Worm (Caenorhabditis elegans): ENCODE data around the gene R13D7.2.

R13D7.2 gene

DNA sequence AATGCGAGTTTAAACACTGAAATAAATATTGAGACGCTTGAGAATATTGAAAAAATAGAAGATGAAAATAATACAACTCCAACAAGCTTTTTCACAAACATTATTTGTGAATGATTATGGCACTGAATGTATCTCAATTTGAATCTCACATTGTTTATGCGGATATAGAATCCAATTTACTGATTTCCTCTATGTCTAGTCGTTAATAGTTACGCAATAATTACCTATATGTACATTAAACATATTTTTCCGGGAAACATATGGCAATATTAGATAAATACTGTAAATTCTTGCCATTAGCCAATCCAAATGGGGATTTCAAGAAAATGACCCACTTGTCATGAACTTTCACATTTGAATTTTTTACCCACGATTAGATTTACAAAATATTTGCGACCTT lies 14.3 kb upstream of the R13D7.2 start, which contains the start of gene srx-9:
srx-9 (minus strand) TSS at position 101 of the 400 bp plus-strand sequence.
- no peak for TF ChIP-seq ceh-27 (GFP tag; optimal IDR thresholded peaks at IDR 0.05)
- no peak for TF ChIP-seq nhr-120 (GFP tag; IDR thresholded peaks at IDR 0.05)
- TF ChIP-seq mel-28 (tag; optimal IDR thresholded peaks at IDR 0.05; ENCODE audit: borderline replicate concordance): no peak
- no peak for TF ChIP-seq Y67H2A.10 (GFP tag; conservative IDR thresholded peaks at IDR 0.05)
- TF ChIP-seq chd-7 (tag; optimal IDR thresholded peaks at IDR 0.05): no peak
- TF ChIP-seq dpl-1 (GFP tag; optimal IDR thresholded peaks at IDR 0.05): no peak
- TF ChIP-seq ztf-22 (GFP tag; optimal IDR thresholded peaks at IDR 0.05): no peak
- TF ChIP-seq zfh-2 (GFP tag; conservative IDR thresholded peaks at IDR 0.05): no peak
- TF ChIP-seq xnd-1 (tag; optimal IDR thresholded peaks at IDR 0.05): no peak
- no peak for TF ChIP-seq ztf-28 (GFP tag; IDR thresholded peaks at IDR 0.05)
- no peak for TF ChIP-seq sdz-38 (tag; optimal IDR thresholded peaks at IDR 0.05)
- no peak for TF ChIP-seq ama-1 (optimal IDR thresholded peaks at IDR 0.05)
- no peak for TF ChIP-seq ama-1 (GFP tag; optimal IDR thresholded peaks at IDR 0.05)
- TF ChIP-seq ztf-6 (GFP tag; IDR thresholded peaks at IDR 0.05): no peak
- TF ChIP-seq tbp1 (GFP tag; optimal IDR thresholded peaks at IDR 0.05): no peak
- no peak for TF ChIP-seq bed-1 (GFP tag; IDR thresholded peaks at IDR 0.05)
- TF ChIP-seq ceh-91 (GFP tag; IDR thresholded peaks at IDR 0.05): no peak
- no peak for TF ChIP-seq madf-8 (GFP tag; conservative IDR thresholded peaks at IDR 0.05)
- TF ChIP-seq mxl-1 (tag; optimal IDR thresholded peaks at IDR 0.05): no peak
- no peak for TF ChIP-seq sptf-2 (GFP tag; optimal IDR thresholded peaks at IDR 0.05)
- no peak for TF ChIP-seq B0019.2 (GFP tag; conservative IDR thresholded peaks at IDR 0.05)

DNA sequence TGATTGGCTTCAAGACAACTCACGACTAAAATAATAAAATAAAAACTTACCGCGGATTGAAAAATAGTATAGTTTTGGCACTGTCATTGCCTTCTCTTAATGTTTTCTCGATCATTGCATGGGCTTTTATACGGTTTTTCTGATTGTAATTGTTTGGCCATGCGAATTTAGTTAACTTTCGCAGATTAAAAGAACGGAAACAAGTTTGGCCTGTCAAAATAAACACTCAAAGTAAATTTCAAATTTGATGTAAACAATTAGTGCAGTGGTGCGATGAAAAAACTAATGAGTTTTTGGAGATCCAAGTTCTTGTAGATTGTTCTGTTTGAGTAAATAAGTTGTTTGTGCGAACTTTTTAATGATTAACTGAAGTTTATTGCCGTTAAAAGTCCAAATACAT lies 10.5 kb upstream of the R13D7.2 start, which contains the start of gene gst-41:
gst-41 (minus strand) TSS at position 101 of the 400 bp plus-strand sequence.
- no peak for TF ChIP-seq F52B5.7 (tag; optimal IDR thresholded peaks at IDR 0.05)
- TF ChIP-seq nhr-90 (tag; optimal IDR thresholded peaks at IDR 0.05): no peak
- no peak for TF ChIP-seq tlf-1 (GFP tag; optimal IDR thresholded peaks at IDR 0.05)
- no peak for TF ChIP-seq rec-8 (tag; optimal IDR thresholded peaks at IDR 0.05)
- TF ChIP-seq B0336.3 (GFP tag; IDR thresholded peaks at IDR 0.05): no peak
- no peak for TF ChIP-seq pbrm-1 (GFP tag; IDR thresholded peaks at IDR 0.05)
- no peak for TF ChIP-seq madf-3 (GFP tag; IDR thresholded peaks at IDR 0.05)
- TF ChIP-seq tbp1 (GFP tag; optimal IDR thresholded peaks at IDR 0.05): no peak
- no peak for TF ChIP-seq lir-1 (GFP tag; conservative IDR thresholded peaks at IDR 0.05)
- TF ChIP-seq tbx-9 (tag; optimal IDR thresholded peaks at IDR 0.05; ENCODE audit: borderline replicate concordance): no peak
- TF ChIP-seq ZK185.1 (tag; optimal IDR thresholded peaks at IDR 0.05; ENCODE audit: poor library complexity, severe bottlenecking): no peak
- TF ChIP-seq B0035.1 (tag; optimal IDR thresholded peaks at IDR 0.05): no peak
- no peak for TF ChIP-seq attf-3 (GFP tag; conservative IDR thresholded peaks at IDR 0.05)
- TF ChIP-seq madf-8 (GFP tag; conservative IDR thresholded peaks at IDR 0.05): no peak
- no peak for TF ChIP-seq nhr-27 (tag; optimal IDR thresholded peaks at IDR 0.05)
- no peak for TF ChIP-seq egl-44 (GFP tag; IDR thresholded peaks at IDR 0.05)
- TF ChIP-seq snpc-3.4 (tag; optimal IDR thresholded peaks at IDR 0.05): no peak
- TF ChIP-seq nfya-2 (GFP tag; IDR thresholded peaks at IDR 0.05): no peak

- no peak for TF ChIP-seq F55B11.4 (tag; optimal IDR thresholded peaks at IDR 0.05; ENCODE audit: borderline replicate concordance, insufficient read depth)
- TF ChIP-seq snpc-1.1 (tag; optimal IDR thresholded peaks at IDR 0.05; ENCODE audit: insufficient read depth): no peak
- TF ChIP-seq sdz-38 (tag; optimal IDR thresholded peaks at IDR 0.05): no peak
- no peak for TF ChIP-seq F49E8.2 (tag; optimal IDR thresholded peaks at IDR 0.05; ENCODE audit: insufficient read depth)
- no peak for TF ChIP-seq F57A8.1 (GFP tag; optimal IDR thresholded peaks at IDR 0.05)
- TF ChIP-seq fkh-3 (tag; optimal IDR thresholded peaks at IDR 0.05): no peak
- no peak for TF ChIP-seq hmg-20 (GFP tag; IDR thresholded peaks at IDR 0.05)
- TF ChIP-seq F22D6.2 (tag; optimal IDR thresholded peaks at IDR 0.05): no peak
- TF ChIP-seq C17E4.6 (GFP tag; IDR thresholded peaks at IDR 0.05): no peak
- TF ChIP-seq attf-3 (GFP tag; conservative IDR thresholded peaks at IDR 0.05): no peak
- no peak for TF ChIP-seq nhr-27 (tag; optimal IDR thresholded peaks at IDR 0.05)
- TF ChIP-seq ztf-26 (tag; optimal IDR thresholded peaks at IDR 0.05): no peak
- TF ChIP-seq madf-6 (GFP tag; IDR thresholded peaks at IDR 0.05): no peak
- TF ChIP-seq egrh-3 (GFP tag; IDR thresholded peaks at IDR 0.05): no peak
Observed at ce11 chrV:7400095-7400494, 9.6 kb upstream of the R13D7.2 start, which contains the start of gene cnc-9. cnc-9 (minus strand) TSS chrV:7400195.

All from whole organism, young adult.